Worm (Caenorhabditis elegans): ENCODE results near the gene B0507.3.

DNA sequence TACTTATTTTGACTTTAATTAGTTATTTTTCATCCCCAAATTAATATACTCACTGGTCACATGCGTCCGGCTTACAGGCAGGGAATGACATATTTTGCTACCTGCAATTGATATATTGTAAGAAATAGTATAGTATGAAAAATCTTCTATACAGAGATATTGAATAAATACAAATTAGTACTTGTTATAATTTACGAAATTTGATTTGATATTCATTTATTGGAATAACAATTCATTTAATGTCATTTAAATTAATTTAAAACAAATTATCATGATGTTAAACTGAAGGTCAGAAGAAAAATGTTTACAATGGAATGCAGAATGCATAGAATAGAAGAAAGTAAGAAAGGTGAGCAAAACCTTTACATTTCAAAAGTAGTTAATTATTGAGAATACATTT, 10.1 kb upstream of the B0507.3 start, which contains the start of gene B0507.7:
- no peak for TF ChIP-seq ets-7 (tag; optimal IDR thresholded peaks at IDR 0.05)
- TF ChIP-seq ceh-36 (tag; optimal IDR thresholded peaks at IDR 0.05) = no peak

Measured in whole organism, early embryonic.